Worm (Caenorhabditis elegans): ENCODE measurements around the gene clec-264.

Gene clec-264

DNA sequence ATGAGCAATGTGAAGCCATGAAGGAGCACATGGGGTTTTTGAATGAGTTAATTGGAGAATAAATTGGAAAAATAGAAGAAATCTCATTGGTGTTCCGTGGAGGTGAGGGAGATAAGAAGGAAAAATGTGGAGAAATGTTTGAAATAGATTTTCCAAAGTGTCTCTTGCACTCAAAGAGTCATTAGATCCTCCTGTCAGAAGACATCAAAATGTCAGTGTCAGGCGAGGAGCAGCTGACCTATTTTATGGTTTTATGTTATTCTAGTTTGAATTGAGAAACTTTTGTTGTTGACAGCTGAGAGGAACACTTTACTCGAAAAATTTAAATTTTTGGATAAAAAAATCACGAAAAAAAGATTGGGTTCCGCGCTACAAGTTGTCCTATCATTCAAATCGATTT is at the start of gene clec-264:
Gene clec-264 (minus strand): TSS at position 122 of the 400 bp plus-strand sequence.
- TF ChIP-seq unc-55 (GFP tag; optimal IDR thresholded peaks at IDR 0.05), result peak; percentile 77
- no peak for TF ChIP-seq ceh-22 (tag; optimal IDR thresholded peaks at IDR 0.05)
- no peak for TF ChIP-seq hlh-6 (tag; optimal IDR thresholded peaks at IDR 0.05)

DNA sequence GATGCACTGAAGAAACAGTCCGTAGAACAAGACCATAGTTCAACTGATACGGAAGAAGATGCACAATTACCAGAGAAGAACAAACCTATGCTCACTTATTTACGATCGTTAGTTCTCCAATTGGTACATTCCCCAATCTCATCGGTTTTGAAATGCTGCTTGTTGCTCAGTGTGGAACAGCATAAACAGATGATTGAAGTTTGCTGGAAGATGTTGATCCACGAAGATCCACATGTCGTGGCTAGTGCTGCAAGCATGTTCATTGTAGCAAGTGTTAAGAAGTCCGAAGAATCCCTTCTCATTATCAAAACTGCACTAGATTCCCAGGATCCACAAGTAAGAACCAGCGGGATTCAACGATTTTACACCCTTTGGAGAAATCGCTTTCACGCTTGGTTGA is 41.4 kb upstream of the clec-264 start:
- TF ChIP-seq elt-2 (tag; optimal IDR thresholded peaks at IDR 0.05) (no peak), ahr-1 (tag; optimal IDR thresholded peaks at IDR 0.05) (no peak)

- TF ChIP-seq ceh-31 (tag; optimal IDR thresholded peaks at IDR 0.05) (peak; percentile 64), C38D4.7 (GFP tag; optimal IDR thresholded peaks at IDR 0.05) (no peak), ceh-14 (tag; optimal IDR thresholded peaks at IDR 0.05) (peak; percentile 55), nhr-11 (tag; optimal IDR thresholded peaks at IDR 0.05) (peak; percentile 71), unc-3 (GFP tag; conservative IDR thresholded peaks at IDR 0.05) (no peak), unc-3 (tag; optimal IDR thresholded peaks at IDR 0.05) (peak; percentile 54), unc-42 (tag; optimal IDR thresholded peaks at IDR 0.05) (peak; percentile 76), ceh-18 (tag; optimal IDR thresholded peaks at IDR 0.05) (peak; percentile 47), tbx-2 (tag; optimal IDR thresholded peaks at IDR 0.05) (peak; percentile 53), ceh-48 (tag; optimal IDR thresholded peaks at IDR 0.05) (peak; percentile 12), tbx-7 (tag; optimal IDR thresholded peaks at IDR 0.05) (no peak), ceh-34 (tag; optimal IDR thresholded peaks at IDR 0.05) (no peak), nfya-1 (tag; optimal IDR thresholded peaks at IDR 0.05) (peak; percentile 44)
These were observed 28.7 kb upstream of the clec-264 start, which contains the start of gene unc-80 for ce11 chrV:20879069-20879667. TSS of gene unc-80 (plus strand) at chrV:20879601.

DNA sequence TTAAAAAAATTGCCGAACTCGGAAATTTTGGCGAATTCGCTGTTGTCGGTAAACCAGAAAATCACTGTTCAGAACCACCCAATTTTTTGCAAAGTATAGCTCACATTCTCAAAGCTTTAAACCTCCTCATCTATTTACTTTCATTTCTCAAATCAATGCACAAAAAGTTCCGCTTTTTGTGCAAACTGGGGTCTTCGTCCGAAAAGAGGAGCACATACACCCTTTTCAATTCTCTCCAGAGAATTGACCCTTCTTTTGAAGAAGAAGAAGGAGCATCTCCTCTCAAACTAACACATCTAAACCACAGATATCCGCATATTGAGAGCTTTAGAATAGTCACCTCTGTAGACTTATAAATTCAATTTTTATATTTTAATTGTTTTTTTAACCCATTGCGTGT is 24.8 kb upstream of the clec-264 start:
- TF ChIP-seq pax-1 (tag; optimal IDR thresholded peaks at IDR 0.05), result no peak
- TF ChIP-seq ceh-19 (GFP tag; optimal IDR thresholded peaks at IDR 0.05), result no peak
- TF ChIP-seq unc-42 (tag; optimal IDR thresholded peaks at IDR 0.05), result no peak
- TF ChIP-seq ceh-14 (tag; optimal IDR thresholded peaks at IDR 0.05), result no peak
- no peak for TF ChIP-seq ceh-24 (tag; optimal IDR thresholded peaks at IDR 0.05)
- TF ChIP-seq nfya-1 (tag; optimal IDR thresholded peaks at IDR 0.05), result no peak
- TF ChIP-seq elt-2 (tag; optimal IDR thresholded peaks at IDR 0.05), result no peak

DNA sequence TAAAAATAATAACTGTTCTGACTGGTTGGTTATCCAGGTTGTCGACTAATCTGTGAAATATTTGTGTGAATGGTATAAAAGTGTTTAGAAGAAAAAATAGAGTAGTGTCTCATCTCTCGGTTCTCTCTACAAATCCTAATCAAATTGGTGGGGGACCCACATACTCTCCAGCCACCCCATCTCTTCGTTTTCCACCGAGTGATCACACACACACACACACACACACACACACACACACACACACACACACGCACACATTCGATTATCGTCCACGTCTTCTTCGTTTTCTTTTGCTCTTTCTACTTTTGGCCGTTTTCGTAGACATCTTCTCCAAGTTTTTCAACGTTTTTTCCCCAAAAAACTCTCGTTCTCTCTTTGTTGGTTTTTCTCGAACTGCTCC is 22.6 kb upstream of the clec-264 start:
- TF ChIP-seq F13H6.1 (tag; optimal IDR thresholded peaks at IDR 0.05) (no peak), ceh-31 (tag; optimal IDR thresholded peaks at IDR 0.05) (peak; percentile 2), unc-42 (tag; optimal IDR thresholded peaks at IDR 0.05) (peak; percentile 99)

ce11 chrV:20871194-20871593 is 20.7 kb upstream of the clec-264 start:
- TF ChIP-seq nhr-232 (tag; optimal IDR thresholded peaks at IDR 0.05) (no peak), hlh-15 (tag; optimal IDR thresholded peaks at IDR 0.05) (no peak), hlh-13 (GFP tag; optimal IDR thresholded peaks at IDR 0.05) (no peak), K09A11.1 (tag; optimal IDR thresholded peaks at IDR 0.05; ENCODE audit: insufficient read depth) (no peak), T23F11.4 (GFP tag; optimal IDR thresholded peaks at IDR 0.05) (no peak), C38D4.7 (GFP tag; optimal IDR thresholded peaks at IDR 0.05) (no peak), lim-6 (tag; optimal IDR thresholded peaks at IDR 0.05) (no peak), nfya-1 (tag; optimal IDR thresholded peaks at IDR 0.05) (no peak), tbx-2 (tag; optimal IDR thresholded peaks at IDR 0.05) (no peak), ceh-24 (tag; optimal IDR thresholded peaks at IDR 0.05) (no peak), rnt-1 (tag; optimal IDR thresholded peaks at IDR 0.05) (no peak), unc-3 (GFP tag; conservative IDR thresholded peaks at IDR 0.05) (no peak), unc-3 (tag; optimal IDR thresholded peaks at IDR 0.05) (no peak), pha-2 (tag; optimal IDR thresholded peaks at IDR 0.05) (no peak), ceh-14 (tag; optimal IDR thresholded peaks at IDR 0.05) (no peak), mec-3 (tag; optimal IDR thresholded peaks at IDR 0.05; ENCODE audit: borderline replicate concordance) (no peak), C08G9.2 (tag; optimal IDR thresholded peaks at IDR 0.05) (no peak), nhr-11 (tag; optimal IDR thresholded peaks at IDR 0.05) (no peak), F13H6.1 (tag; optimal IDR thresholded peaks at IDR 0.05) (no peak), ttx-3 (tag; optimal IDR thresholded peaks at IDR 0.05) (no peak), ceh-30 (tag; optimal IDR thresholded peaks at IDR 0.05) (no peak)

Data from whole organism, late embryonic.